Worm (Caenorhabditis elegans) whole organism, late embryonic: ENCODE data around the gene col-149.

Experiments
- C08G9.2 ChIP-seq: sonication (generic microtip); optimal IDR thresholded peaks from 2 replicates; lab custom pipeline; 2016; ENCODE audit warnings: mild to moderate bottlenecking, missing genetic modification characterization, moderate library complexity, missing compliant biosample characterization
- C38D4.7 ChIP-seq: fragments of 200-800 bp; sonication (Bioruptor generic); optimal IDR thresholded peaks from 2 replicates; lab custom pipeline; 2018; ENCODE audit warnings: mild to moderate bottlenecking, missing genetic modification characterization, moderate library complexity, missing compliant biosample characterization
- K02D7.2 ChIP-seq: sonication (generic microtip); optimal IDR thresholded peaks from 2 replicates; lab custom pipeline; 2017; ENCODE audit warnings: mild to moderate bottlenecking, missing genetic modification characterization, missing compliant biosample characterization
- K09A11.1 ChIP-seq: sonication (generic microtip); optimal IDR thresholded peaks from 2 replicates; lab custom pipeline; 2017; ENCODE audit warnings: antibody characterized with exemption, mild to moderate bottlenecking, missing genetic modification characterization, missing compliant biosample characterization; ENCODE audit not compliant: insufficient read depth
- ahr-1 ChIP-seq: sonication (generic microtip); optimal IDR thresholded peaks from 2 replicates; lab custom pipeline; 2016; ENCODE audit warnings: missing genetic modification characterization, missing compliant biosample characterization
- ama-1 ChIP-seq: fragments of 150-350 bp; optimal IDR thresholded peaks from 2 replicates; lab custom pipeline; 2014
- ceh-18 ChIP-seq: sonication (generic microtip); optimal IDR thresholded peaks from 2 replicates; lab custom pipeline; 2016; ENCODE audit warnings: missing genetic modification characterization, missing compliant biosample characterization
- ceh-19 ChIP-seq: fragments of 200-800 bp; sonication (Bioruptor generic); optimal IDR thresholded peaks from 2 replicates; lab custom pipeline; 2018; ENCODE audit warnings: mild to moderate bottlenecking, missing genetic modification characterization, missing compliant biosample characterization
- ceh-2 ChIP-seq: sonication (generic microtip); optimal IDR thresholded peaks from 2 replicates; lab custom pipeline; 2016; ENCODE audit warnings: missing genotype, missing genetic modification characterization, missing compliant biosample characterization
- ceh-22 ChIP-seq: sonication (generic microtip); optimal IDR thresholded peaks from 2 replicates; lab custom pipeline; 2017; ENCODE audit warnings: missing biosample characterization, missing genetic modification characterization
- ceh-24 ChIP-seq: sonication (generic microtip); optimal IDR thresholded peaks from 2 replicates; lab custom pipeline; 2016; ENCODE audit warnings: mild to moderate bottlenecking, missing genetic modification characterization, missing compliant biosample characterization
- ceh-31 ChIP-seq: sonication (generic microtip); optimal IDR thresholded peaks from 2 replicates; lab custom pipeline; 2016; ENCODE audit warnings: missing genetic modification characterization, missing compliant biosample characterization
- ceh-6 ChIP-seq: fragments of 200-800 bp; sonication (Bioruptor generic); optimal IDR thresholded peaks from 2 replicates; lab custom pipeline; 2018; ENCODE audit warnings: mild to moderate bottlenecking, missing genetic modification characterization, missing compliant biosample characterization
- che-1 ChIP-seq: sonication (generic microtip); optimal IDR thresholded peaks from 2 replicates; lab custom pipeline; 2016; ENCODE audit warnings: mild to moderate bottlenecking, missing genetic modification characterization, missing compliant biosample characterization
- dve-1 ChIP-seq: sonication (generic microtip); optimal IDR thresholded peaks from 2 replicates; lab custom pipeline; 2017; ENCODE audit warnings: antibody characterized with exemption, mild to moderate bottlenecking, missing genetic modification characterization, missing compliant biosample characterization
- elt-2 ChIP-seq: sonication (generic microtip); optimal IDR thresholded peaks from 2 replicates; lab custom pipeline; 2016; ENCODE audit warnings: missing genetic modification reagents, missing genetic modification characterization, missing compliant biosample characterization
- elt-4 ChIP-seq: sonication (generic microtip); optimal IDR thresholded peaks from 2 replicates; lab custom pipeline; 2016; ENCODE audit warnings: missing genetic modification characterization, missing compliant biosample characterization
- ets-4 ChIP-seq: sonication (generic microtip); optimal IDR thresholded peaks from 2 replicates; lab custom pipeline; 2016; ENCODE audit warnings: missing genetic modification characterization, missing compliant biosample characterization
- fkh-6 ChIP-seq: sonication (generic microtip); optimal IDR thresholded peaks from 2 replicates; lab custom pipeline; 2016; ENCODE audit warnings: missing genetic modification characterization, missing compliant biosample characterization
- gmeb-2 ChIP-seq: sonication (generic microtip); optimal IDR thresholded peaks from 2 replicates; lab custom pipeline; 2016; ENCODE audit warnings: missing genetic modification characterization, inconsistent platforms, missing compliant biosample characterization
- hlh-15 ChIP-seq: sonication (generic microtip); optimal IDR thresholded peaks from 2 replicates; lab custom pipeline; 2016; ENCODE audit warnings: missing genetic modification characterization, missing compliant biosample characterization
- hlh-30 ChIP-seq: sonication (generic microtip); optimal IDR thresholded peaks from 2 replicates; lab custom pipeline; 2017; ENCODE audit warnings: antibody characterized with exemption, missing genetic modification characterization, missing compliant biosample characterization; ENCODE audit not compliant: insufficient read depth
- hlh-6 ChIP-seq: sonication (generic microtip); optimal IDR thresholded peaks from 2 replicates; lab custom pipeline; 2016; ENCODE audit warnings: missing genotype, missing genetic modification characterization, missing compliant biosample characterization
- lim-6 ChIP-seq: sonication (generic microtip); optimal IDR thresholded peaks from 2 replicates; lab custom pipeline; 2016; ENCODE audit warnings: missing genetic modification characterization, missing compliant biosample characterization
- madf-2 ChIP-seq: sonication (generic microtip); optimal IDR thresholded peaks from 2 replicates; lab custom pipeline; 2017; ENCODE audit warnings: missing genetic modification characterization, missing compliant biosample characterization
- mec-3 ChIP-seq: sonication (generic microtip); optimal IDR thresholded peaks from 2 replicates; lab custom pipeline; 2016; ENCODE audit warnings: borderline replicate concordance, missing genetic modification characterization, missing compliant biosample characterization
- npax-4 ChIP-seq: sonication (generic microtip); optimal IDR thresholded peaks from 2 replicates; lab custom pipeline; 2016; ENCODE audit warnings: missing genetic modification characterization, missing compliant biosample characterization
- pax-1 ChIP-seq: fragments of 150-350 bp; optimal IDR thresholded peaks from 2 replicates; lab custom pipeline; 2014; ENCODE audit warnings: missing biosample characterization, missing genetic modification characterization
- pha-2 ChIP-seq: sonication (generic microtip); optimal IDR thresholded peaks from 2 replicates; lab custom pipeline; 2017; ENCODE audit warnings: mild to moderate bottlenecking, missing genetic modification characterization, missing compliant biosample characterization
- pha-4 ChIP-seq: fragments of 150-350 bp; optimal IDR thresholded peaks from 2 replicates; lab custom pipeline; 2018; ENCODE audit warnings: missing biosample characterization, missing genetic modification reagents, missing genetic modification characterization
- ref-2 ChIP-seq: sonication (generic microtip); optimal IDR thresholded peaks from 2 replicates; lab custom pipeline; 2016; ENCODE audit warnings: missing genetic modification characterization, missing compliant biosample characterization
- rnt-1 ChIP-seq: sonication (generic microtip); optimal IDR thresholded peaks from 2 replicates; lab custom pipeline; 2016; ENCODE audit warnings: missing genetic modification characterization, missing compliant biosample characterization
- sox-4 ChIP-seq: sonication (generic microtip); optimal IDR thresholded peaks from 2 replicates; lab custom pipeline; 2017; ENCODE audit warnings: mild to moderate bottlenecking, missing genetic modification characterization, inconsistent platforms, missing compliant biosample characterization
- syd-9 ChIP-seq: sonication (generic microtip); optimal IDR thresholded peaks from 2 replicates; lab custom pipeline; 2016; ENCODE audit warnings: mild to moderate bottlenecking, missing genetic modification characterization, moderate library complexity, missing compliant biosample characterization
- tbx-7 ChIP-seq: sonication (generic microtip); optimal IDR thresholded peaks from 2 replicates; lab custom pipeline; 2016; ENCODE audit warnings: missing genotype, missing genetic modification characterization, missing compliant biosample characterization
- unc-42 ChIP-seq: sonication (generic microtip); optimal IDR thresholded peaks from 2 replicates; lab custom pipeline; 2016; ENCODE audit warnings: missing genotype, missing genetic modification characterization, missing compliant biosample characterization
- unc-55 ChIP-seq: sonication (generic microtip); optimal IDR thresholded peaks from 2 replicates; lab custom pipeline; 2017; ENCODE audit warnings: missing biosample characterization, missing genetic modification reagents, missing genetic modification characterization
- ztf-16 ChIP-seq: sonication (generic microtip); optimal IDR thresholded peaks from 2 replicates; lab custom pipeline; 2017; ENCODE audit warnings: missing genetic modification characterization, missing compliant biosample characterization

The col-149 gene

DNA sequence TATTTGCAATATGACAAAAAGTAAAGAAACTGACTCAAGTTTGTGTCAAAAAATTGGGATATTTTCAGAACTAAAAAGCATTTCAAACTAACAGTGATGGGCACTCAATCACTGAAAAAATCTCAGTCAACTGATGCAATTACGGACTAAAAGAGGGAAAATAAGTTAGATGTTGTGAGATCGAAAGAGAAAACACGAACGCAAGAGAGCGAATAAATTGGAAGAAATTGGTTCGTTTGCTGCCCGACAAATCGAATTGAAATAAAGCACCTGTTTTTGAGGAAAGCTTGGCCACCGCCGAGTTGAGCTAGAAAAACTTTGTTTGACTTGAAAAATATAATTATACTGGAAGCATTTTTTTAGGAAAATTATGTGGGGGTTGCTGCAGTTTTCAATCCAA is 26.6 kb downstream of the col-149 start:
- TF ChIP-seq unc-42 (peak; percentile 73), pha-4 (tag; lab: Kevin White, UChicago) (no peak)
- TF ChIP-seq, all 69 proteins: peak for 1

DNA sequence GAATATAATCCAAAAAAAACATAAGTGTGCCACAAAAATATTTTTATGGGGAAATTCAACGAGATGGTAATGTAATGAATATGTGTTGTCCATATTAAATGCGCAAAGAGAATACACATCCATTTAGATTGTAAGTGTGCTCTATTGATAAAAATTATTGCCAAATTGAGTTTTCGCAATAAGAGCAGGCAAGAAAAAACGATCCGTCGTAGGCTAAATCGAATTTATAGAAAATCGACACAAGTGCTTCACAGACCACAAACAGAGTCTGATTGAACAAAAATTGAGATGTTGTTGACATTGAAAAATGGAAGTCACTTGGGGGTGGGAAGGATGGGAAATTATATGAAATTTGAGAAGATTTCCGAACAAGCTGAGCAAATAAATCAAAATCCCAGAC is 27.6 kb downstream of the col-149 start:
- TF ChIP-seq che-1: no peak
- no peak for TF ChIP-seq ama-1 (lab: Kevin White, UChicago)
- no peak for TF ChIP-seq pax-1
- no peak for TF ChIP-seq unc-55
- TF ChIP-seq hlh-6: no peak
- TF ChIP-seq rnt-1: no peak
- TF ChIP-seq tbx-7 (tag; lab: Kevin White, UChicago): no peak
- peak; percentile 31 for TF ChIP-seq ceh-19 (GFP tag; lab: Kevin White, UChicago)
- TF ChIP-seq pha-2 (tag; lab: Kevin White, UChicago): no peak
- no peak for TF ChIP-seq ceh-6 (GFP tag; lab: Kevin White, UChicago)
- TF ChIP-seq ztf-16 (tag; lab: Kevin White, UChicago): no peak
- TF ChIP-seq npax-4 (tag; lab: Kevin White, UChicago): no peak
- peak; percentile 66 for TF ChIP-seq unc-42
- TF ChIP-seq ceh-18: no peak
- no peak for TF ChIP-seq fkh-6 (tag; lab: Kevin White, UChicago)

DNA sequence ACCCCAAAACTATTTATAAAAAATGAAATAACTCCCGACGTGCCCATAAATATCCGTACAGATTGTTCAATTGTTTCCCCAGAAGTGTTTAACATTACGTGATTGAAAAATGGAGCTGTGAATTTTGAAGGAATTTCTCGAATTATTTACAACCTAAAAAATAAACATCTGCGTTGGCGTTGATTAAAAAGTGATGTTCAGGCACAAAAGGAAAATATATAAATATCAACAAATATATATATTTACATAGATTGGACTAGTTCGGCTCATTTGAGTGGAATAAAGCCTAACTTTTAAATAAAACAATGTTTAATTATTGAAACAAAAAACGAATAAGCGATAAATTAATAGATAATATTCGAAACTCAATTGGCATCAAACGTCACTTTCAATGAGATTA is 32.2 kb downstream of the col-149 start, which contains the start of gene sri-18:
sri-18 (minus strand) TSS at position 101 of the 400 bp plus-strand sequence.
- TF ChIP-seq ztf-16 (tag; lab: Kevin White, UChicago) (no peak), tbx-7 (tag; lab: Kevin White, UChicago) (no peak), hlh-15 (tag; lab: Kevin White, UChicago) (no peak), C08G9.2 (tag; lab: Kevin White, UChicago) (no peak), K02D7.2 (no peak), elt-4 (tag; lab: Kevin White, UChicago) (no peak), unc-55 (no peak), pha-4 (tag; lab: Kevin White, UChicago) (no peak), ceh-31 (tag; lab: Kevin White, UChicago) (no peak), C38D4.7 (GFP tag; lab: Kevin White, UChicago) (no peak), rnt-1 (no peak), syd-9 (no peak), ref-2 (tag; lab: Kevin White, UChicago) (no peak), ceh-22 (tag; lab: Kevin White, UChicago) (no peak), sox-4 (no peak), elt-2 (tag; lab: Kevin White, UChicago) (no peak), K09A11.1 (tag; lab: Kevin White, UChicago) (no peak)

DNA sequence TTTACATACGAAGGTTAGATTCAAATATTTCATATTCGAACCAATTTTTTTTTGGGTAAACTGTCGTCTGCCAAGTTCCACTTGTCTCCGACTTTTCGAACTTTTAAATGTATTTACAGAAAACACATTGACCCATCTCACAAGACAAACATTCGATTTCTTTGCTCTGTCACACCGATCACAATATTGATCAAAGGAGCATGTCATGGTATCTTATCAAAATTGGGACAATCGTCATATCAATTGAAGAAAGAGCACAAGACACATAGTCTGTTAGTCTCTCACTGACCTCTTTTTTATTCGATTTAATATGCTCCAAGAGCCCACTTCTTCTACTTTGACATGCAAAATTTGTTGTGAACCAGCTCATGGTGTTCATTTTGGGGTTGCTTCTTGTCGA is 36.6 kb downstream of the col-149 start, which contains the start of gene nhr-232:
nhr-232 (plus strand) TSS at position 121 of the 400 bp plus-strand sequence.
- TF ChIP-seq syd-9: no peak
- peak; percentile 62 for TF ChIP-seq elt-2 (tag; lab: Kevin White, UChicago)

DNA sequence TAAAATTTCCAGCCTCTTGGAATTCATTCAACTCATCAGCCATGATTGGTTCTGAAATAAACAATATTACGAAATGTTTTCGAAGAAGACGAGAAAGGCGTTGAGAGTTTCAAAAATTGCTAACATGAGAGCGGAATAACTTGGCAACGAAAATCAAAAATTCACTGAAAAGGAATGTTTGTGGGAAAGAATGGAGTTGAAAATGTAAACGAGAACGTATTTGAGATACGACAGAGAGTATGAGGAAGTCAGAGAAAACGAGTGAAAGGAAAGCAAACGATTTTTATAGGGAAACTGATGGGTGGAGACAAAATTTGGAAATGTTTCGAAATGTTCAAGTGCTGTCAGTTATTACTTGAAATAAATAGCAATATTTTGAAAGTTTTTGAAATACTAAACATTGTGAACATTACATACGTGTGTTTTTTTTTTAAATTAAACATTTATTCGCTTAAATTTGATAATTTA is 37.6 kb downstream of the col-149 start, which contains the start of gene rop-1:
rop-1 (minus strand) TSS at position 51 of the 468 bp plus-strand sequence.
- TF ChIP-seq madf-2 (tag; lab: Kevin White, UChicago): no peak
- TF ChIP-seq mec-3 (tag; lab: Kevin White, UChicago): no peak
- TF ChIP-seq gmeb-2 (tag; lab: Kevin White, UChicago): no peak
- TF ChIP-seq elt-4 (tag; lab: Kevin White, UChicago): no peak
- no peak for TF ChIP-seq ahr-1 (tag; lab: Kevin White, UChicago)
- TF ChIP-seq ceh-31 (tag; lab: Kevin White, UChicago): no peak
- TF ChIP-seq C38D4.7 (GFP tag; lab: Kevin White, UChicago): no peak
- no peak for TF ChIP-seq hlh-30 (tag; lab: Kevin White, UChicago)
- TF ChIP-seq C08G9.2 (tag; lab: Kevin White, UChicago): no peak
- TF ChIP-seq ceh-2 (tag; lab: Kevin White, UChicago): no peak
- no peak for TF ChIP-seq unc-55
- TF ChIP-seq ceh-24 (tag; lab: Kevin White, UChicago): no peak
- TF ChIP-seq lim-6 (tag; lab: Kevin White, UChicago): no peak
- no peak for TF ChIP-seq ets-4 (tag; lab: Kevin White, UChicago)
- no peak for TF ChIP-seq dve-1 (tag; lab: Kevin White, UChicago)
- TF ChIP-seq syd-9: no peak
